Worm (Caenorhabditis elegans) whole organism, late embryonic: Measurements from ENCODE around the gene twk-26.

Experiments
- C38D4.7 ChIP-seq: fragments of 200-800 bp; sonication (Bioruptor generic); optimal IDR thresholded peaks from 2 replicates; lab custom pipeline; 2018; ENCODE audit warnings: mild to moderate bottlenecking, missing genetic modification characterization, moderate library complexity, missing compliant biosample characterization
- F13H6.1 ChIP-seq: sonication (generic microtip); optimal IDR thresholded peaks from 2 replicates; lab custom pipeline; 2016; ENCODE audit warnings: missing genetic modification characterization, missing compliant biosample characterization
- K02D7.2 ChIP-seq: sonication (generic microtip); optimal IDR thresholded peaks from 2 replicates; lab custom pipeline; 2017; ENCODE audit warnings: mild to moderate bottlenecking, missing genetic modification characterization, missing compliant biosample characterization
- Y22D7AL.16 ChIP-seq: sonication (generic microtip); optimal IDR thresholded peaks from 2 replicates; lab custom pipeline; 2016; ENCODE audit warnings: missing genetic modification characterization, missing compliant biosample characterization
- ama-1 ChIP-seq: fragments of 150-350 bp; optimal IDR thresholded peaks from 2 replicates; lab custom pipeline; 2014
- ceh-18 ChIP-seq: sonication (generic microtip); optimal IDR thresholded peaks from 2 replicates; lab custom pipeline; 2016; ENCODE audit warnings: missing genetic modification characterization, missing compliant biosample characterization
- ceh-19 ChIP-seq: fragments of 200-800 bp; sonication (Bioruptor generic); optimal IDR thresholded peaks from 2 replicates; lab custom pipeline; 2018; ENCODE audit warnings: mild to moderate bottlenecking, missing genetic modification characterization, missing compliant biosample characterization
- ceh-2 ChIP-seq: sonication (generic microtip); optimal IDR thresholded peaks from 2 replicates; lab custom pipeline; 2016; ENCODE audit warnings: missing genotype, missing genetic modification characterization, missing compliant biosample characterization
- ceh-22 ChIP-seq: sonication (generic microtip); optimal IDR thresholded peaks from 2 replicates; lab custom pipeline; 2017; ENCODE audit warnings: missing biosample characterization, missing genetic modification characterization
- ceh-24 ChIP-seq: sonication (generic microtip); optimal IDR thresholded peaks from 2 replicates; lab custom pipeline; 2016; ENCODE audit warnings: mild to moderate bottlenecking, missing genetic modification characterization, missing compliant biosample characterization
- ceh-31 ChIP-seq: sonication (generic microtip); optimal IDR thresholded peaks from 2 replicates; lab custom pipeline; 2016; ENCODE audit warnings: missing genetic modification characterization, missing compliant biosample characterization
- ceh-34 ChIP-seq: sonication (generic microtip); optimal IDR thresholded peaks from 2 replicates; lab custom pipeline; 2016; ENCODE audit warnings: mild to moderate bottlenecking, missing genetic modification characterization, missing compliant biosample characterization
- ceh-45 ChIP-seq: fragments of 200-800 bp; sonication (Bioruptor generic); IDR thresholded peaks from 2 replicates; pipeline ENCODE4 v1.3.6; 2022; ENCODE audit warnings: missing genetic modification reagents, missing genetic modification characterization, missing compliant biosample characterization
- ceh-48 ChIP-seq: sonication (generic microtip); optimal IDR thresholded peaks from 2 replicates; lab custom pipeline; 2016; ENCODE audit warnings: missing genetic modification characterization, inconsistent platforms, missing compliant biosample characterization
- dmd-4 ChIP-seq: sonication (generic microtip); optimal IDR thresholded peaks from 2 replicates; lab custom pipeline; 2016; ENCODE audit warnings: borderline replicate concordance, missing genetic modification characterization, missing compliant biosample characterization
- elt-2 ChIP-seq: sonication (generic microtip); optimal IDR thresholded peaks from 2 replicates; lab custom pipeline; 2016; ENCODE audit warnings: missing genetic modification reagents, missing genetic modification characterization, missing compliant biosample characterization
- ets-4 ChIP-seq: sonication (generic microtip); optimal IDR thresholded peaks from 2 replicates; lab custom pipeline; 2016; ENCODE audit warnings: missing genetic modification characterization, missing compliant biosample characterization
- fkh-10 ChIP-seq: fragments of 150-350 bp; optimal IDR thresholded peaks from 2 replicates; lab custom pipeline; 2014; ENCODE audit warnings: missing biosample characterization, missing genetic modification reagents, missing genetic modification characterization
- hlh-13 ChIP-seq: fragments of 200-800 bp; sonication (Bioruptor generic); optimal IDR thresholded peaks from 2 replicates; lab custom pipeline; 2018; ENCODE audit warnings: mild to moderate bottlenecking, missing genetic modification characterization, missing compliant biosample characterization
- mec-3 ChIP-seq: sonication (generic microtip); optimal IDR thresholded peaks from 2 replicates; lab custom pipeline; 2016; ENCODE audit warnings: borderline replicate concordance, missing genetic modification characterization, missing compliant biosample characterization
- pag-3 ChIP-seq: sonication (generic microtip); optimal IDR thresholded peaks from 2 replicates; lab custom pipeline; 2016; ENCODE audit warnings: missing compliant biosample characterization, missing genetic modification characterization, borderline replicate concordance
- pha-2 ChIP-seq: sonication (generic microtip); optimal IDR thresholded peaks from 2 replicates; lab custom pipeline; 2017; ENCODE audit warnings: mild to moderate bottlenecking, missing genetic modification characterization, missing compliant biosample characterization
- pha-4 ChIP-seq: fragments of 150-350 bp; optimal IDR thresholded peaks from 2 replicates; lab custom pipeline; 2018; ENCODE audit warnings: missing biosample characterization, missing genetic modification reagents, missing genetic modification characterization
- pros-1 ChIP-seq: fragments of 150-350 bp; optimal IDR thresholded peaks from 2 replicates; lab custom pipeline; 2014; ENCODE audit warnings: missing biosample characterization, missing genetic modification reagents, missing genetic modification characterization
- ref-2 ChIP-seq: sonication (generic microtip); optimal IDR thresholded peaks from 2 replicates; lab custom pipeline; 2016; ENCODE audit warnings: missing genetic modification characterization, missing compliant biosample characterization
- sdc-2 ChIP-seq: sonication (generic microtip); optimal IDR thresholded peaks from 2 replicates; lab custom pipeline; 2016; ENCODE audit warnings: missing genotype, missing genetic modification characterization, missing compliant biosample characterization
- sox-4 ChIP-seq: sonication (generic microtip); optimal IDR thresholded peaks from 2 replicates; lab custom pipeline; 2017; ENCODE audit warnings: mild to moderate bottlenecking, missing genetic modification characterization, inconsistent platforms, missing compliant biosample characterization
- unc-42 ChIP-seq: sonication (generic microtip); optimal IDR thresholded peaks from 2 replicates; lab custom pipeline; 2016; ENCODE audit warnings: missing genotype, missing genetic modification characterization, missing compliant biosample characterization

twk-26 gene

ce11 chrX:3023552-3024183 is 31.0 kb downstream of the twk-26 start:
- TF ChIP-seq ceh-34 (tag; lab: Kevin White, UChicago) (no peak), F13H6.1 (tag; lab: Kevin White, UChicago) (no peak), unc-42 (tag; lab: Kevin White, UChicago) (peak; percentile 69)

ce11 chrX:3022330-3023088 is 32.1 kb downstream of the twk-26 start:
- TF ChIP-seq Y22D7AL.16 (no peak), unc-42 (tag; lab: Kevin White, UChicago) (peak; percentile 52), pag-3 (tag; lab: Kevin White, UChicago) (no peak), ceh-31 (tag; lab: Kevin White, UChicago) (no peak), pros-1 (tag; lab: Kevin White, UChicago) (no peak)
- TF ChIP-seq, all 69 proteins: peak for 1

ce11 chrX:3021466-3021865 is 33.2 kb downstream of the twk-26 start:
- TF ChIP-seq ceh-22 (tag; lab: Kevin White, UChicago) (no peak), ama-1 (lab: Kevin White, UChicago) (no peak)

ce11 chrX:3019996-3020395 is 34.6 kb downstream of the twk-26 start:
- TF ChIP-seq ceh-48 (tag; lab: Kevin White, UChicago) (no peak), ama-1 (lab: Kevin White, UChicago) (no peak), ceh-24 (tag; lab: Kevin White, UChicago) (no peak), K02D7.2 (tag; lab: Kevin White, UChicago) (no peak), unc-42 (tag; lab: Kevin White, UChicago) (no peak)

- TF ChIP-seq ceh-31 (tag; lab: Kevin White, UChicago) (no peak), dmd-4 (tag; lab: Kevin White, UChicago) (no peak), pha-2 (tag; lab: Kevin White, UChicago) (no peak), hlh-13 (no peak), ceh-24 (tag; lab: Kevin White, UChicago) (no peak), sdc-2 (tag; lab: Kevin White, UChicago) (no peak), sox-4 (tag; lab: Kevin White, UChicago) (no peak), mec-3 (tag; lab: Kevin White, UChicago) (no peak), ceh-2 (no peak), ref-2 (tag; lab: Kevin White, UChicago) (no peak), ceh-34 (tag; lab: Kevin White, UChicago) (no peak), ceh-19 (GFP tag; lab: Kevin White, UChicago) (no peak), pha-4 (no peak)
- TF ChIP-seq, all 69 proteins: peak for 0
Observed at ce11 chrX:3018505-3018996, 36.1 kb downstream of the twk-26 start, which contains the start of gene flp-18. TSS of gene flp-18 (minus strand) at chrX:3018555.

ce11 chrX:3009190-3009589 is 45.4 kb downstream of the twk-26 start, which contains the start of gene Y48D7A.1:
TSS of gene Y48D7A.1 (plus strand) at chrX:3009490.
- TF ChIP-seq elt-2 (tag; lab: Kevin White, UChicago) = no peak
- no peak for TF ChIP-seq ceh-22 (tag; lab: Kevin White, UChicago)
- no peak for TF ChIP-seq C38D4.7 (GFP tag; lab: Kevin White, UChicago)
- no peak for TF ChIP-seq ceh-45
- no peak for TF ChIP-seq sdc-2 (tag; lab: Kevin White, UChicago)
- TF ChIP-seq fkh-10 (GFP tag; lab: Kevin White, UChicago) = no peak
- TF ChIP-seq ceh-18 (tag; lab: Kevin White, UChicago) = no peak
- TF ChIP-seq ets-4 (tag; lab: Kevin White, UChicago) = no peak
